Worm (Caenorhabditis elegans): ENCODE measurements around the gene F34D10.8.

ce11 chrIII:3730475-3730874, at the start of gene F34D10.8:
- TF ChIP-seq sea-2 (GFP tag; IDR thresholded peaks at IDR 0.05) (no peak), let-607 (tag; optimal IDR thresholded peaks at IDR 0.05) (no peak), F23B12.7 (tag; optimal IDR thresholded peaks at IDR 0.05; ENCODE audit: insufficient read depth) (no peak), unc-62 (GFP tag; optimal IDR thresholded peaks at IDR 0.05) (no peak), atf-7 (tag; optimal IDR thresholded peaks at IDR 0.05) (no peak), pha-4 (tag; optimal IDR thresholded peaks at IDR 0.05) (no peak), rec-8 (tag; optimal IDR thresholded peaks at IDR 0.05) (no peak), bed-2 (GFP tag; IDR thresholded peaks at IDR 0.05) (no peak), aptf-2 (GFP tag; conservative IDR thresholded peaks at IDR 0.05) (no peak), B0035.1 (tag; optimal IDR thresholded peaks at IDR 0.05) (no peak), ztf-18 (tag; optimal IDR thresholded peaks at IDR 0.05) (no peak), him-1 (tag; optimal IDR thresholded peaks at IDR 0.05) (no peak), snpc-1.3 (tag; optimal IDR thresholded peaks at IDR 0.05; ENCODE audit: insufficient read depth) (no peak), F52B5.7 (tag; optimal IDR thresholded peaks at IDR 0.05) (no peak)
